Worm (Caenorhabditis elegans) whole organism, L2 larva: ENCODE data around the gene srbc-58.
A peak's percentile ranks its signal among the peaks of the same experiment; 100 is the strongest.

ENCODE experiments used
- C34F6.9 ChIP-seq: fragments of 150-350 bp; optimal IDR thresholded peaks from 2 replicates; lab custom pipeline; 2014; ENCODE audit warnings: missing biosample characterization, missing genetic modification characterization
- F13H6.1 ChIP-seq: sonication (generic microtip); optimal IDR thresholded peaks from 2 replicates; lab custom pipeline; 2016; ENCODE audit warnings: missing genetic modification characterization, missing compliant biosample characterization
- R02D3.7 ChIP-seq: fragments of 150-350 bp; optimal IDR thresholded peaks from 2 replicates; lab custom pipeline; 2014; ENCODE audit warnings: missing biosample characterization, missing genetic modification characterization
- ZK546.5 ChIP-seq: sonication (generic microtip); optimal IDR thresholded peaks from 2 replicates; lab custom pipeline; 2017; ENCODE audit warnings: missing biosample characterization, missing genetic modification characterization
- alr-1 ChIP-seq: fragments of 150-350 bp; optimal IDR thresholded peaks from 2 replicates; lab custom pipeline; 2014; ENCODE audit warnings: missing biosample characterization, missing genetic modification characterization
- aly-2 ChIP-seq: fragments of 150-350 bp; optimal IDR thresholded peaks from 2 replicates; lab custom pipeline; 2014; ENCODE audit warnings: missing biosample characterization, missing genetic modification characterization
- ama-1 ChIP-seq: fragments of 150-350 bp; optimal IDR thresholded peaks from 2 replicates; lab custom pipeline; 2018; ENCODE audit warnings: inconsistent platforms
- blmp-1 ChIP-seq: sonication (generic microtip); optimal IDR thresholded peaks from 2 replicates; lab custom pipeline; 2017; ENCODE audit warnings: missing genetic modification characterization, mild to moderate bottlenecking, missing compliant biosample characterization, antibody characterized with exemption, moderate library complexity; ENCODE audit not compliant: insufficient read depth
- ceh-16 ChIP-seq: fragments of 150-350 bp; optimal IDR thresholded peaks from 2 replicates; lab custom pipeline; 2014; ENCODE audit warnings: missing biosample characterization, missing genetic modification characterization
- ceh-82 ChIP-seq: fragments of 150-350 bp; optimal IDR thresholded peaks from 2 replicates; lab custom pipeline; 2014; ENCODE audit warnings: missing biosample characterization, missing genetic modification characterization
- crh-2 ChIP-seq: sonication (generic microtip); optimal IDR thresholded peaks from 2 replicates; lab custom pipeline; 2017; ENCODE audit warnings: missing biosample characterization, missing genetic modification characterization
- dmd-4 ChIP-seq: sonication (generic microtip); optimal IDR thresholded peaks from 2 replicates; lab custom pipeline; 2017; ENCODE audit warnings: missing biosample characterization, missing genetic modification characterization
- egl-27 ChIP-seq: sonication (generic microtip); optimal IDR thresholded peaks from 3 replicates; lab custom pipeline; 2017; ENCODE audit warnings: missing biosample characterization, missing genetic modification reagents, missing genetic modification characterization
- elt-1 ChIP-seq: fragments of 150-350 bp; optimal IDR thresholded peaks from 2 replicates; lab custom pipeline; 2014; ENCODE audit warnings: missing biosample characterization, missing genetic modification characterization
- elt-3 ChIP-seq: sonication (generic microtip); optimal IDR thresholded peaks from 2 replicates; lab custom pipeline; 2017; ENCODE audit warnings: missing biosample characterization, missing genetic modification characterization
- fos-1 ChIP-seq: fragments of 150-350 bp; optimal IDR thresholded peaks from 2 replicates; lab custom pipeline; 2014; ENCODE audit warnings: missing biosample characterization, missing genetic modification characterization
- gmeb-1 ChIP-seq: fragments of 150-350 bp; optimal IDR thresholded peaks from 2 replicates; lab custom pipeline; 2014; ENCODE audit warnings: missing biosample characterization, missing genetic modification characterization
- lin-11 ChIP-seq: fragments of 150-350 bp; sonication (generic microtip); optimal IDR thresholded peaks from 2 replicates; lab custom pipeline; 2014; ENCODE audit warnings: missing biosample characterization, missing genetic modification characterization, inconsistent platforms, mixed read lengths
- lin-13 ChIP-seq: fragments of 150-350 bp; optimal IDR thresholded peaks from 2 replicates; lab custom pipeline; 2014; ENCODE audit warnings: missing biosample characterization, missing genetic modification reagents, missing genetic modification characterization
- lin-39 ChIP-seq: fragments of 150-350 bp; optimal IDR thresholded peaks from 2 replicates; lab custom pipeline; 2014; ENCODE audit warnings: missing biosample characterization, missing genetic modification reagents, missing genetic modification characterization
- lsy-2 ChIP-seq, 2 experiments: fragments of 150-350 bp in 1 of 2; sonication (generic microtip) in 1 of 2; optimal IDR thresholded peaks; 2 replicates each; lab custom pipeline; 2014 to 2017; ENCODE audit warnings: missing biosample characterization in 2 of 2, missing genetic modification characterization in 2 of 2
- mab-5 ChIP-seq: fragments of 150-350 bp; optimal IDR thresholded peaks from 2 replicates; lab custom pipeline; 2014; ENCODE audit warnings: missing biosample characterization, missing genetic modification characterization
- mbf-1 ChIP-seq: sonication (generic microtip); optimal IDR thresholded peaks from 2 replicates; lab custom pipeline; 2017; ENCODE audit warnings: missing biosample characterization, missing genetic modification characterization
- mdl-1 ChIP-seq, 2 experiments: fragments of 150-350 bp in 1 of 2; sonication (generic microtip) in 1 of 2; optimal IDR thresholded peaks; 2 replicates each; lab custom pipeline; 2017; ENCODE audit warnings: missing biosample characterization in 2 of 2, missing genetic modification characterization in 2 of 2
- nhr-10 ChIP-seq: sonication (generic microtip); optimal IDR thresholded peaks from 2 replicates; lab custom pipeline; 2017; ENCODE audit warnings: missing biosample characterization, missing genetic modification characterization
- nhr-11 ChIP-seq: fragments of 150-350 bp; optimal IDR thresholded peaks from 2 replicates; lab custom pipeline; 2014; ENCODE audit warnings: missing biosample characterization, missing genetic modification characterization
- nhr-12 ChIP-seq: fragments of 150-350 bp; optimal IDR thresholded peaks from 2 replicates; lab custom pipeline; 2014; ENCODE audit warnings: missing biosample characterization, missing genetic modification characterization
- nhr-129 ChIP-seq: fragments of 150-350 bp; optimal IDR thresholded peaks from 2 replicates; lab custom pipeline; 2014; ENCODE audit warnings: missing biosample characterization, missing genetic modification characterization
- nhr-21 ChIP-seq: fragments of 150-350 bp; optimal IDR thresholded peaks from 2 replicates; lab custom pipeline; 2014; ENCODE audit warnings: missing biosample characterization, missing genetic modification characterization
- nhr-23 ChIP-seq: fragments of 150-350 bp; optimal IDR thresholded peaks from 2 replicates; lab custom pipeline; 2014; ENCODE audit warnings: missing biosample characterization, missing genetic modification reagents, missing genetic modification characterization
- nhr-237 ChIP-seq: fragments of 150-350 bp; optimal IDR thresholded peaks from 2 replicates; lab custom pipeline; 2014; ENCODE audit warnings: missing biosample characterization, missing genetic modification characterization
- nhr-25 ChIP-seq: fragments of 150-350 bp; sonication (generic microtip); optimal IDR thresholded peaks from 3 replicates; lab custom pipeline; 2014; ENCODE audit warnings: missing biosample characterization, missing genetic modification characterization
- nhr-6 ChIP-seq: fragments of 150-350 bp; optimal IDR thresholded peaks from 2 replicates; lab custom pipeline; 2014; ENCODE audit warnings: missing biosample characterization, missing genetic modification characterization
- nhr-77 ChIP-seq: fragments of 150-350 bp; optimal IDR thresholded peaks from 2 replicates; lab custom pipeline; 2014; ENCODE audit warnings: missing biosample characterization, missing genetic modification characterization
- peb-1 ChIP-seq: fragments of 150-350 bp; optimal IDR thresholded peaks from 2 replicates; lab custom pipeline; 2014; ENCODE audit warnings: missing biosample characterization, missing genetic modification characterization
- sem-4 ChIP-seq: fragments of 150-350 bp; optimal IDR thresholded peaks from 2 replicates; lab custom pipeline; 2014; ENCODE audit warnings: missing biosample characterization, missing genetic modification reagents, missing genetic modification characterization
- skn-1 ChIP-seq: sonication (generic microtip); optimal IDR thresholded peaks from 2 replicates; lab custom pipeline; 2017; ENCODE audit warnings: missing biosample characterization, missing genetic modification characterization
- sma-3 ChIP-seq: sonication (generic microtip); optimal IDR thresholded peaks from 2 replicates; lab custom pipeline; 2016; ENCODE audit warnings: missing genetic modification reagents, missing genetic modification characterization, missing compliant biosample characterization
- sma-9 ChIP-seq, 2 experiments: fragments of 150-350 bp in 1 of 2; sonication (generic microtip) in 1 of 2; optimal IDR thresholded peaks; 2 replicates each; lab custom pipeline; 2014 to 2016; ENCODE audit warnings: missing genetic modification characterization in 2 of 2, mild to moderate bottlenecking in 1 of 2, missing biosample characterization in 1 of 2, missing compliant biosample characterization in 1 of 2, missing genetic modification reagents in 1 of 2, moderate library complexity in 1 of 2
- snpc-4 ChIP-seq: fragments of 150-350 bp; optimal IDR thresholded peaks from 2 replicates; lab custom pipeline; 2014; ENCODE audit warnings: missing biosample characterization, missing genetic modification characterization
- unc-39 ChIP-seq: fragments of 150-350 bp; optimal IDR thresholded peaks from 2 replicates; lab custom pipeline; 2014; ENCODE audit warnings: missing biosample characterization, missing genetic modification characterization
- unc-55 ChIP-seq: fragments of 150-350 bp; sonication (generic microtip); optimal IDR thresholded peaks from 3 replicates; lab custom pipeline; 2014; ENCODE audit warnings: missing biosample characterization, missing genetic modification reagents, missing genetic modification characterization
- unc-62 ChIP-seq: fragments of 150-350 bp; optimal IDR thresholded peaks from 2 replicates; lab custom pipeline; 2014; ENCODE audit warnings: missing biosample characterization, missing genetic modification reagents, missing genetic modification characterization
- zag-1 ChIP-seq: fragments of 150-350 bp; optimal IDR thresholded peaks from 2 replicates; lab custom pipeline; 2014; ENCODE audit warnings: missing biosample characterization, missing genetic modification characterization
- ztf-1 ChIP-seq: fragments of 200-800 bp; sonication (Bioruptor generic); conservative IDR thresholded peaks from 2 replicates; pipeline ENCODE4 v1.3.6; 2022; ENCODE audit warnings: missing genetic modification characterization, missing compliant biosample characterization
- ztf-11 ChIP-seq: sonication (generic microtip); optimal IDR thresholded peaks from 2 replicates; lab custom pipeline; 2017; ENCODE audit warnings: missing biosample characterization, missing genetic modification characterization
- ztf-4 ChIP-seq: fragments of 150-350 bp; optimal IDR thresholded peaks from 2 replicates; lab custom pipeline; 2014; ENCODE audit warnings: missing biosample characterization, missing genetic modification characterization

srbc-58 gene

DNA sequence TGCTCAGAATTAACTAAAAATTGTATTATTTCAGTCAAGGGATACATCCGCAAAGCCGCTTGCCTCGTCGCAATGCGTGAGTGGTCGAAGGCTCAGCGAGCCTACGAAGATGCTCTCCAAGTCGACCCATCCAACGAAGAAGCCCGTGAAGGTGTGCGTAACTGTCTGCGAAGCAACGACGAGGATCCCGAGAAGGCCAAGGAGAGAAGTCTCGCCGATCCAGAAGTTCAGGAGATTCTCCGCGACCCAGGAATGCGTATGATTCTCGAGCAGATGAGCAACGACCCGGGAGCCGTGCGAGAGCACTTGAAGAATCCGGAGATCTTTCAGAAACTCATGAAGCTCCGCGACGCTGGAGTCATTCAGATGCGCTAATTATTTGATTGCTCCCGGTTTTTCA is 454 bp upstream of the srbc-58 start:
- no peak for TF ChIP-seq nhr-25 (tag; lab: Kevin White, UChicago)
- TF ChIP-seq elt-3 (tag; lab: Kevin White, UChicago): no peak
- TF ChIP-seq ama-1 (lab: Kevin White, UChicago): no peak
- TF ChIP-seq sem-4 (tag; lab: Kevin White, UChicago): no peak
- no peak for TF ChIP-seq ZK546.5 (tag; lab: Kevin White, UChicago)
- no peak for TF ChIP-seq crh-2 (tag; lab: Kevin White, UChicago)
- no peak for TF ChIP-seq ceh-16 (tag; lab: Kevin White, UChicago)
- no peak for TF ChIP-seq ztf-1 (GFP tag; lab: Robert Waterston, UW)
- no peak for TF ChIP-seq aly-2
- no peak for TF ChIP-seq nhr-10 (tag; lab: Kevin White, UChicago)
- TF ChIP-seq mdl-1 (tag; optimal IDR thresholded peaks at IDR 0.05; lab: Kevin White, UChicago): no peak
- TF ChIP-seq nhr-11 (tag; lab: Kevin White, UChicago): no peak
- TF ChIP-seq mab-5 (tag; lab: Kevin White, UChicago): no peak
- no peak for TF ChIP-seq R02D3.7 (tag; lab: Kevin White, UChicago)
- TF ChIP-seq nhr-237 (tag; lab: Kevin White, UChicago): no peak
- TF ChIP-seq peb-1 (tag; lab: Kevin White, UChicago): no peak
- no peak for TF ChIP-seq gmeb-1 (tag; lab: Kevin White, UChicago)
- TF ChIP-seq lin-11 (tag; lab: Kevin White, UChicago): no peak
- TF ChIP-seq nhr-129 (tag; lab: Kevin White, UChicago): no peak
- no peak for TF ChIP-seq nhr-77 (tag; lab: Kevin White, UChicago)

DNA sequence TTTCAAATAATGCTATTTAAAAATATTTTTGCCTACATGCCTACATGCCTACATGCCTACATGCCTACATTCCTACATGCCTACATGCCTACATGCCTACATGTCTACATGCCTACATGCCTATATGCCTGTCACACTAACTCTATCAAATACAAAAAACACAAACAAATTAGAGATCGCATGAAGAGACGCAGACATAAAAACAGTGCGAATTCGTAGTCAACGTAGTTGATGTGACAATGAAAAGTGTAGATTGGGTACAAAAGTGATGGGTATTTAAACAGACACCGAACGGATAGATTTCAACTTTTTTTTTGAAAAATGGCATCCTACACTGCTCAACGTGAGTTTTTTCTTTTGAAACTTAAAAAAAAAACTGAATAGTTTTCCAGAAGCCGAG is 2.5 kb downstream of the srbc-58 start, which contains the start of gene R09E12.9:
TSS of gene R09E12.9 (plus strand) at position 316 of the 400 bp plus-strand sequence.
- TF ChIP-seq ztf-11 (no peak), sma-9 (GFP tag; optimal IDR thresholded peaks at IDR 0.05; lab: Kevin White, UChicago) (no peak), sma-9 (tag; optimal IDR thresholded peaks at IDR 0.05; lab: Kevin White, UChicago) (no peak), unc-62 (GFP tag; lab: Kevin White, UChicago) (no peak), dmd-4 (tag; lab: Kevin White, UChicago) (no peak), unc-55 (GFP tag; lab: Kevin White, UChicago) (no peak), ceh-82 (tag; lab: Kevin White, UChicago) (no peak), nhr-25 (tag; lab: Kevin White, UChicago) (peak; percentile 10), nhr-23 (tag; lab: Kevin White, UChicago) (no peak), ZK546.5 (tag; lab: Kevin White, UChicago) (no peak), egl-27 (no peak), peb-1 (tag; lab: Kevin White, UChicago) (no peak), lin-11 (tag; lab: Kevin White, UChicago) (no peak), ama-1 (lab: Kevin White, UChicago) (no peak), aly-2 (no peak), lin-39 (tag; lab: Kevin White, UChicago) (no peak), fos-1 (tag; lab: Kevin White, UChicago) (no peak), crh-2 (tag; lab: Kevin White, UChicago) (no peak), ztf-4 (tag; lab: Kevin White, UChicago) (no peak), sem-4 (tag; lab: Kevin White, UChicago) (no peak), nhr-11 (tag; lab: Kevin White, UChicago) (no peak), nhr-77 (tag; lab: Kevin White, UChicago) (peak; percentile 95), mab-5 (tag; lab: Kevin White, UChicago) (no peak), gmeb-1 (tag; lab: Kevin White, UChicago) (no peak), elt-3 (tag; lab: Kevin White, UChicago) (no peak), elt-1 (no peak), F13H6.1 (tag; lab: Kevin White, UChicago) (no peak), mbf-1 (tag; lab: Kevin White, UChicago) (no peak), nhr-129 (tag; lab: Kevin White, UChicago) (no peak), ceh-16 (tag; lab: Kevin White, UChicago) (no peak), nhr-12 (no peak), skn-1 (no peak), nhr-21 (tag; lab: Kevin White, UChicago) (peak; percentile 24), nhr-10 (tag; lab: Kevin White, UChicago) (no peak), alr-1 (no peak), mdl-1 (tag; optimal IDR thresholded peaks at IDR 0.05; lab: Kevin White, UChicago) (no peak), sma-3 (peak; percentile 0), unc-39 (no peak), lsy-2 (tag; optimal IDR thresholded peaks at IDR 0.05; lab: Kevin White, UChicago) (peak in 1 of 2 experiments; percentile 26), nhr-6 (tag; lab: Kevin White, UChicago) (no peak), snpc-4 (tag; lab: Kevin White, UChicago) (no peak), C34F6.9 (no peak), nhr-237 (tag; lab: Kevin White, UChicago) (peak; percentile 15), ztf-1 (GFP tag; lab: Robert Waterston, UW) (no peak), lin-13 (GFP tag; lab: Kevin White, UChicago) (no peak), R02D3.7 (tag; lab: Kevin White, UChicago) (no peak), blmp-1 (tag; lab: Kevin White, UChicago) (no peak), zag-1 (tag; lab: Kevin White, UChicago) (no peak)
